Fruit fly (Drosophila melanogaster) whole organism, adult: ENCODE results near the gene zfh1.

Source experiments
- CG11617 ChIP-seq: fragments of 200-800 bp; sonication (Bioruptor generic); optimal IDR thresholded peaks from 2 replicates; lab custom pipeline; 2017; ENCODE audit warnings: mild to moderate bottlenecking, missing biosample characterization, missing genetic modification reagents, missing genetic modification characterization
- CG12768 ChIP-seq: fragments of 200-800 bp; sonication (Bioruptor generic); optimal IDR thresholded peaks from 2 replicates; lab custom pipeline; 2017; ENCODE audit warnings: missing biosample characterization, missing genetic modification characterization, mild to moderate bottlenecking, moderate library complexity, missing genetic modification reagents
- CG14711 ChIP-seq: fragments of 200-800 bp; sonication (Bioruptor generic); optimal IDR thresholded peaks from 2 replicates; lab custom pipeline; 2018; ENCODE audit warnings: missing biosample characterization, mild to moderate bottlenecking, missing genetic modification characterization, moderate library complexity
- CG1620 ChIP-seq: fragments of 200-800 bp; sonication (Bioruptor generic); optimal IDR thresholded peaks from 2 replicates; lab custom pipeline; 2016; ENCODE audit warnings: missing biosample characterization, missing genetic modification characterization
- CG33017 ChIP-seq: fragments of 200-800 bp; sonication (Bioruptor generic); optimal IDR thresholded peaks from 2 replicates; lab custom pipeline; 2018; ENCODE audit warnings: missing biosample characterization, mild to moderate bottlenecking, missing genetic modification characterization, moderate library complexity
- CG5204 ChIP-seq: fragments of 200-800 bp; sonication (Bioruptor generic); optimal IDR thresholded peaks from 2 replicates; lab custom pipeline; 2016; ENCODE audit warnings: missing biosample characterization, missing genetic modification characterization
- CG7045 ChIP-seq: fragments of 200-800 bp; sonication (Bioruptor generic); optimal IDR thresholded peaks from 2 replicates; lab custom pipeline; 2017; ENCODE audit warnings: missing biosample characterization, mild to moderate bottlenecking, missing genetic modification characterization
- CG7101 ChIP-seq: fragments of 200-800 bp; sonication (Bioruptor generic); optimal IDR thresholded peaks from 2 replicates; lab custom pipeline; 2018; ENCODE audit warnings: missing biosample characterization, mild to moderate bottlenecking, missing genetic modification characterization, moderate library complexity
- Clk ChIP-seq: fragments of 200-800 bp; sonication (Bioruptor generic); optimal IDR thresholded peaks from 2 replicates; lab custom pipeline; 2017; ENCODE audit warnings: missing biosample characterization, missing genetic modification characterization
- Crg-1 ChIP-seq: fragments of 200-800 bp; sonication (Bioruptor generic); optimal IDR thresholded peaks from 2 replicates; lab custom pipeline; 2016; ENCODE audit warnings: missing biosample characterization, missing genetic modification characterization
- Hr96 ChIP-seq: fragments of 200-800 bp; sonication (Bioruptor generic); optimal IDR thresholded peaks from 2 replicates; lab custom pipeline; 2016; ENCODE audit warnings: missing biosample characterization, missing genetic modification characterization
- Mnt ChIP-seq: fragments of 200-800 bp; sonication (Bioruptor generic); optimal IDR thresholded peaks from 2 replicates; lab custom pipeline; 2016; ENCODE audit warnings: missing biosample characterization, mild to moderate bottlenecking, missing genetic modification characterization
- bab1 ChIP-seq: fragments of 200-800 bp; sonication (Bioruptor generic); optimal IDR thresholded peaks from 3 replicates; lab custom pipeline; 2019; ENCODE audit warnings: missing biosample characterization, mild to moderate bottlenecking, missing genetic modification characterization, moderate library complexity
- cic ChIP-seq: fragments of 200-800 bp; sonication (Bioruptor generic); optimal IDR thresholded peaks from 2 replicates; lab custom pipeline; 2017; ENCODE audit warnings: missing biosample characterization, mild to moderate bottlenecking, missing genetic modification characterization, moderate library complexity
- cnc ChIP-seq, 2 experiments: fragments of >200 bp; optimal IDR thresholded peaks; 2 replicates each; lab custom pipeline; 2017
- kay ChIP-seq: fragments of 200-800 bp; sonication (Bioruptor generic); peaks from one replicate; lab custom pipeline; 2016; ENCODE audit warnings: missing biosample characterization, missing genetic modification characterization, borderline replicate concordance
- ovo ChIP-seq: fragments of 200-800 bp; sonication (Bioruptor generic); optimal IDR thresholded peaks from 2 replicates; lab custom pipeline; 2016; ENCODE audit warnings: missing biosample characterization, missing genetic modification characterization
- pad ChIP-seq: fragments of 200-800 bp; sonication (Bioruptor generic); optimal IDR thresholded peaks from 3 replicates; lab custom pipeline; 2017; ENCODE audit warnings: missing biosample characterization, missing genetic modification characterization, mild to moderate bottlenecking, moderate library complexity, missing genetic modification reagents
- tj ChIP-seq: fragments of 200-800 bp; sonication (Bioruptor generic); optimal IDR thresholded peaks from 3 replicates; lab custom pipeline; 2017; ENCODE audit warnings: missing biosample characterization, mild to moderate bottlenecking, missing genetic modification characterization, moderate library complexity
- toe ChIP-seq: fragments of 200-800 bp; sonication (Bioruptor generic); optimal IDR thresholded peaks from 2 replicates; lab custom pipeline; 2016; ENCODE audit warnings: missing biosample characterization, missing genetic modification characterization

Gene zfh1

DNA sequence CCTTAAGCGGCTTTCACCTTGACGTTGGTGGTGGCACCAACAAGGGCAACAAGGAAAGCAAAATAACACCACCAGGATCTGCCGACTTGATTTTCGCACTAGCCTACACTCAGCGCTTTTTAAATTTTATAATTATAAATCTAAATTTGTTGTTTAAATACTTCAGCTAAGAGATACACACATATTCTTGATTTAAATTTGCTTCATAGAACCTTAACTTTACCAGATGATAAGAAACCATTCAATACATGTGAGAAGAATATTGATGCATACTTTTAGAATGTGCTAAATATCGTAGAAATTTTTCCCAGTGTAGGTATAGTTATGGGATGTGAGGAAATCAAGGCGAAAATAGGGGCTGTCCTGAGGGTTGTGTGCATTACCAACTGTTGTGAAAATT, 32.6 kb upstream of the zfh1 start:
- TF ChIP-seq kay (GFP tag; lab: Kevin White, UChicago) = no peak
- TF ChIP-seq CG33017 = no peak
- no peak for TF ChIP-seq CG12768 (GFP tag; lab: Kevin White, UChicago)
- no peak for TF ChIP-seq CG11617 (GFP tag; lab: Kevin White, UChicago)
- TF ChIP-seq cic = no peak
- no peak for TF ChIP-seq CG5204 (GFP tag; lab: Kevin White, UChicago)
- TF ChIP-seq CG14711 (tag; lab: Kevin White, UChicago) = no peak
- no peak for TF ChIP-seq cnc (optimal IDR thresholded peaks at IDR 0.05; lab: Kevin White, UChicago)
- no peak for TF ChIP-seq CG7045 (GFP tag; lab: Kevin White, UChicago)
- no peak for TF ChIP-seq Hr96 (GFP tag; lab: Kevin White, UChicago)
- no peak for TF ChIP-seq Clk (GFP tag; lab: Kevin White, UChicago)
- TF ChIP-seq Crg-1 (GFP tag; lab: Kevin White, UChicago) = no peak

- TF ChIP-seq CG12768 (GFP tag; lab: Kevin White, UChicago) = no peak
- TF ChIP-seq Mnt (GFP tag; lab: Kevin White, UChicago) = no peak
- TF ChIP-seq CG1620 (GFP tag; lab: Kevin White, UChicago) = no peak
- no peak for TF ChIP-seq Crg-1 (GFP tag; lab: Kevin White, UChicago)
- no peak for TF ChIP-seq CG11617 (GFP tag; lab: Kevin White, UChicago)
- TF ChIP-seq bab1 (GFP tag; lab: Kevin White, UChicago) = no peak
- TF ChIP-seq toe (GFP tag; lab: Kevin White, UChicago) = no peak
These were observed 31.1 kb upstream of the zfh1 start for dm6 chr3R:30734576-30734975.

DNA sequence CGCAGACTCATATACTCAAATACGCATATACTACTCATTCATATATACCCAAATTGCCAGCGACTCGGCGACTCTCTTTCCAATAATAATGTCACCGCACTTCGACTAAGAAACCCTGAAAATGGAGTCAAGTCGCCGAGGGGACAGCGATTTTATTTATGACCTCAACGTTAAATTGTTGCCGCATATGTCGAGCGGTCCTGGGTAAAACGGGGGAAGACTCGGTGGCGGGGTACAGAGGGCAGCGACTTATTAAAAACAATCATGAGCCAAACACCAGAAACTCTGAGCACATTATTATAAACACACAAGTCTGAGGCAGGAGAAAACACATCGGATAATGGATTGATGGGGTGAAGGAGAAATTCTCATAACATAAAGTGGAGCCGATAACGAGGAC, 30.7 kb upstream of the zfh1 start:
- TF ChIP-seq CG7101 (tag; lab: Kevin White, UChicago) = no peak
- no peak for TF ChIP-seq CG12768 (GFP tag; lab: Kevin White, UChicago)
- no peak for TF ChIP-seq CG33017
- no peak for TF ChIP-seq cnc (optimal IDR thresholded peaks at IDR 0.05; lab: Kevin White, UChicago)
- no peak for TF ChIP-seq tj (GFP tag; lab: Kevin White, UChicago)
- TF ChIP-seq Hr96 (GFP tag; lab: Kevin White, UChicago) = no peak
- TF ChIP-seq CG7045 (GFP tag; lab: Kevin White, UChicago) = no peak
- TF ChIP-seq CG14711 (tag; lab: Kevin White, UChicago) = no peak
- TF ChIP-seq cic = no peak
- TF ChIP-seq CG5204 (GFP tag; lab: Kevin White, UChicago) = no peak
- TF ChIP-seq Crg-1 (GFP tag; lab: Kevin White, UChicago) = no peak
- TF ChIP-seq kay (GFP tag; lab: Kevin White, UChicago) = no peak
- no peak for TF ChIP-seq pad
- TF ChIP-seq Mnt (GFP tag; lab: Kevin White, UChicago) = no peak
- TF ChIP-seq ovo (GFP tag; lab: Kevin White, UChicago) = no peak
- TF ChIP-seq CG11617 (GFP tag; lab: Kevin White, UChicago) = no peak
- no peak for TF ChIP-seq toe (GFP tag; lab: Kevin White, UChicago)
- TF ChIP-seq Clk (GFP tag; lab: Kevin White, UChicago) = no peak
- no peak for TF ChIP-seq CG1620 (GFP tag; lab: Kevin White, UChicago)

DNA sequence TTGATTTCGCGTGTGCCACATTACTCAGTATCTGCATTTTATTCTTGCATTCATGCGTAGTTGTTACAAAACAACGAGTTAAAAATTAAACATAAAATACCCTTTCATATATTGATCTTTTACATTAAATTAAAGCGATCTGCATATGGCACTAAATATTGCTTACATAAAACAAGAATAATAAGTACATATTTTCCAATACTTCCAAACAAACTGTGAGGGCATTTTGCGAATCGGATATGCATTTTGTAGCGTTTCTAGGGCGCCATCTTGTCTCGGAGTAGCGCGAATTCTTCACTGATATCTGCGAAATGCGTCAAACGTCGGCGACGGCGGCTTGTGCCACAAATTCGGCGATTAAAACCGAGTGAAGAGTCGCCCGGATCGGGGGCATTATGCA, 24.4 kb upstream of the zfh1 start:
- TF ChIP-seq CG11617 (GFP tag; lab: Kevin White, UChicago) = no peak
- no peak for TF ChIP-seq ovo (GFP tag; lab: Kevin White, UChicago)
- TF ChIP-seq CG1620 (GFP tag; lab: Kevin White, UChicago) = no peak
- TF ChIP-seq Mnt (GFP tag; lab: Kevin White, UChicago) = no peak
- TF ChIP-seq cic = no peak
- TF ChIP-seq Hr96 (GFP tag; lab: Kevin White, UChicago) = no peak
- no peak for TF ChIP-seq CG7101 (tag; lab: Kevin White, UChicago)
- no peak for TF ChIP-seq cnc (optimal IDR thresholded peaks at IDR 0.05; lab: Kevin White, UChicago)
- no peak for TF ChIP-seq CG7045 (GFP tag; lab: Kevin White, UChicago)
- no peak for TF ChIP-seq Clk (GFP tag; lab: Kevin White, UChicago)
- TF ChIP-seq CG12768 (GFP tag; lab: Kevin White, UChicago) = no peak
- TF ChIP-seq bab1 (GFP tag; lab: Kevin White, UChicago) = no peak
- TF ChIP-seq CG14711 (tag; lab: Kevin White, UChicago) = no peak

DNA sequence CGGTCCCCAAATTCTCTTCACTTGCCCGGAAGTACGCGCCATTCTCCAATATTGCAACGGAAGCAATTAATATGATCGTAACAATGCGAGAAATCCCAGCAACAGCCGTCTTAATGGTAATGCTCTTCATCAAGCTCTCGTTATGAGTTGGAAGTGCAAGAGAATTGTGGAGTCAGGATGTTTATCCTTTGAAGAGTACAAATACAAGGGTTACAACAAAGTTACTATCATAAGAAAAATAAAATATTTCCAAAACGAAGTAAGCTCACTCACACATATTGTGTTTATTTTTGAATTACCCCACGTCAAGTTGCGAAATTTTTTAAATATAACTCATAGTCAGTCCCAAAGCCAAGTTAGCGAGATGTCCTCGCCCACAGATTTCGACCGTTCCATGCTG, 23.1 kb upstream of the zfh1 start, which contains the start of gene CG15543:
CG15543 (plus strand) TSS at position 301 of the 400 bp plus-strand sequence.
- TF ChIP-seq kay (GFP tag; lab: Kevin White, UChicago) (no peak), pad (no peak), cic (no peak), CG12768 (GFP tag; lab: Kevin White, UChicago) (no peak), ovo (GFP tag; lab: Kevin White, UChicago) (no peak), CG7101 (tag; lab: Kevin White, UChicago) (no peak)

dm6 chr3R:30745104-30745503, 20.6 kb upstream of the zfh1 start, which contains the start of gene Npc2g:
Gene Npc2g, minus strand, starts transcription at chr3R:30745263.
- TF ChIP-seq CG7101 (tag; lab: Kevin White, UChicago) (peak; percentile 3), Clk (GFP tag; lab: Kevin White, UChicago) (no peak)

DNA sequence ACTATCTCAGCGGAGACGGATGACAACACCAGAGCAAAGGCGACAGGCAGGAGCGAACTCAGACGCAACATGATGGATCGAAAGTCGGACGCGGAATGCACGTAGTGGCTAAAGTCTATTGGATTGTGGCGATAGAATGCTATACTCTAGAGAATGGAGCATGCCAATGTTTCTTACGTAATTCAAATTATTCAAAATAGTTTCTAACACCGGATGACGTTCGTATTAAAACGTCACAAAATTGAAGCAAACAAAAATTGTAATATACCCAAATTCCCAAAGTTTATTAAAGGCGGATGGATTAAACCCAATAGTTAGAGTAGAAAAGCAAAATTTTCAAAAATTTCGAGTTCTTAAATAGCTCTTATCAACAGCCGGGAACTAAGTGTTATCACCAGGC, 19.5 kb upstream of the zfh1 start, which contains the start of gene Npc2h:
Npc2h (minus strand) TSS at position 101 of the 400 bp plus-strand sequence.
- peak; percentile 15 for TF ChIP-seq kay (GFP tag; lab: Kevin White, UChicago)
- TF ChIP-seq cnc (optimal IDR thresholded peaks at IDR 0.05; lab: Kevin White, UChicago) = no peak
- TF ChIP-seq Hr96 (GFP tag; lab: Kevin White, UChicago) = no peak
